Fruit fly (Drosophila melanogaster) whole organism, embryonic: Measurements from ENCODE around the gene Tbca.

Experiments
- C15 ChIP-seq: fragments of 200-800 bp; sonication (Bioruptor generic); IDR thresholded peaks from 3 replicates; pipeline ENCODE4 v1.3.6; 2022; ENCODE audit warnings: missing biosample characterization, missing genetic modification characterization
- CG1024 ChIP-seq: fragments of 200-800 bp; sonication (Bioruptor generic); IDR thresholded peaks from 2 replicates; pipeline ENCODE4 v1.3.6; 2022; ENCODE audit warnings: missing biosample characterization, missing genetic modification characterization
- CG10321 ChIP-seq: fragments of 200-800 bp; sonication (Bioruptor generic); IDR thresholded peaks from 2 replicates; pipeline ENCODE4 v1.3.6; 2022; ENCODE audit warnings: missing biosample characterization, missing genetic modification characterization
- CG10431 ChIP-seq: fragments of 200-800 bp; sonication (Bioruptor generic); optimal IDR thresholded peaks from 3 replicates; lab custom pipeline; 2018; ENCODE audit warnings: missing biosample characterization, mild to moderate bottlenecking, missing genetic modification characterization
- CG11504 ChIP-seq: fragments of 200-800 bp; sonication (Bioruptor generic); optimal IDR thresholded peaks from 3 replicates; lab custom pipeline; 2019; ENCODE audit warnings: missing biosample characterization, mild to moderate bottlenecking, missing genetic modification characterization, moderate library complexity
- CG11696 ChIP-seq: fragments of 200-800 bp; sonication (Bioruptor generic); IDR thresholded peaks from 2 replicates; pipeline ENCODE4 v1.3.6; 2022; ENCODE audit warnings: missing biosample characterization, missing genetic modification characterization
- CG12104 ChIP-seq: fragments of 200-800 bp; sonication (Bioruptor generic); optimal IDR thresholded peaks from 3 replicates; lab custom pipeline; 2016; ENCODE audit warnings: missing biosample characterization, missing genetic modification characterization
- CG13775 ChIP-seq: fragments of 200-800 bp; sonication (Bioruptor generic); optimal IDR thresholded peaks from 3 replicates; lab custom pipeline; 2017; ENCODE audit warnings: missing biosample characterization, mild to moderate bottlenecking, missing genetic modification characterization
- CG16779 ChIP-seq: fragments of 200-800 bp; sonication (Bioruptor generic); IDR thresholded peaks from 2 replicates; pipeline ENCODE4 v1.3.6; 2022; ENCODE audit warnings: missing biosample characterization, missing genetic modification characterization
- CG16815 ChIP-seq: fragments of 200-800 bp; sonication (Bioruptor generic); optimal IDR thresholded peaks from 3 replicates; lab custom pipeline; 2017; ENCODE audit warnings: missing biosample characterization, mild to moderate bottlenecking, missing genetic modification characterization
- CG1792 ChIP-seq: fragments of 200-800 bp; sonication (Bioruptor generic); optimal IDR thresholded peaks from 2 replicates; lab custom pipeline; 2016; ENCODE audit warnings: missing biosample characterization, missing genetic modification characterization
- CG32772 ChIP-seq: fragments of 200-800 bp; sonication (Bioruptor generic); IDR thresholded peaks from 2 replicates; pipeline ENCODE4 v1.3.6; 2022; ENCODE audit warnings: missing biosample characterization, missing genetic modification characterization
- CG33213 ChIP-seq: fragments of 200-800 bp; sonication (Bioruptor generic); optimal IDR thresholded peaks from 3 replicates; lab custom pipeline; 2016; ENCODE audit warnings: missing biosample characterization, missing genetic modification characterization
- CG33557 ChIP-seq: fragments of 200-800 bp; sonication (Bioruptor generic); optimal IDR thresholded peaks from 2 replicates; lab custom pipeline; 2019; ENCODE audit warnings: missing biosample characterization, mild to moderate bottlenecking, missing genetic modification characterization, moderate library complexity
- CG34376 ChIP-seq: fragments of 200-800 bp; sonication (Bioruptor generic); optimal IDR thresholded peaks from 2 replicates; lab custom pipeline; 2018; ENCODE audit warnings: missing biosample characterization, mild to moderate bottlenecking, missing genetic modification characterization
- CG4854 ChIP-seq: fragments of 200-800 bp; sonication (Bioruptor generic); optimal IDR thresholded peaks from 2 replicates; lab custom pipeline; 2016; ENCODE audit warnings: missing biosample characterization, missing genetic modification characterization, inconsistent platforms
- CG6175 ChIP-seq: fragments of 200-800 bp; sonication (Bioruptor generic); IDR thresholded peaks from 3 replicates; pipeline ENCODE4 v1.3.6; 2022; ENCODE audit warnings: missing biosample characterization, missing genetic modification characterization
- CG6654 ChIP-seq: fragments of 200-800 bp; sonication (Bioruptor generic); optimal IDR thresholded peaks from 2 replicates; lab custom pipeline; 2017; ENCODE audit warnings: missing biosample characterization, mild to moderate bottlenecking, missing genetic modification characterization
- CG6813 ChIP-seq: fragments of 200-800 bp; sonication (Bioruptor generic); optimal IDR thresholded peaks from 2 replicates; lab custom pipeline; 2017; ENCODE audit warnings: missing biosample characterization, missing genetic modification characterization, mild to moderate bottlenecking, moderate library complexity, missing genetic modification reagents
- CG8388 ChIP-seq: fragments of 200-800 bp; sonication (Bioruptor generic); optimal IDR thresholded peaks from 2 replicates; lab custom pipeline; 2019; ENCODE audit warnings: missing biosample characterization, mild to moderate bottlenecking, missing genetic modification characterization, moderate library complexity
- CG9727 ChIP-seq: fragments of 200-800 bp; sonication (Bioruptor generic); optimal IDR thresholded peaks from 3 replicates; lab custom pipeline; 2017; ENCODE audit warnings: missing biosample characterization, mild to moderate bottlenecking, missing genetic modification characterization
- CG9876 ChIP-seq: fragments of 200-800 bp; sonication (Bioruptor generic); optimal IDR thresholded peaks from 2 replicates; lab custom pipeline; 2016; ENCODE audit warnings: missing biosample characterization, missing genetic modification characterization
- Ets65A ChIP-seq: fragments of 200-800 bp; sonication (Bioruptor generic); peaks from one replicate; lab custom pipeline; 2016; ENCODE audit warnings: missing biosample characterization, missing genetic modification characterization
- Gug ChIP-seq: fragments of 200-800 bp; sonication (Bioruptor generic); IDR thresholded peaks from 4 replicates; pipeline ENCODE4 v1.3.6; 2022; ENCODE audit warnings: missing biosample characterization, missing genetic modification characterization
- Hr39 ChIP-seq: fragments of >200 bp; optimal IDR thresholded peaks from 2 replicates; lab custom pipeline; 2017
- Nf-YB ChIP-seq: fragments of 200-800 bp; sonication (Bioruptor generic); optimal IDR thresholded peaks from 3 replicates; lab custom pipeline; 2019; ENCODE audit warnings: missing biosample characterization, mild to moderate bottlenecking, missing genetic modification characterization, moderate library complexity
- Opbp ChIP-seq: fragments of 200-800 bp; sonication (Bioruptor generic); IDR thresholded peaks from 3 replicates; pipeline ENCODE4 v1.3.6; 2022; ENCODE audit warnings: missing biosample characterization, missing genetic modification characterization; ENCODE audit not compliant: partially characterized antibody
- Poxn ChIP-seq: fragments of 200-800 bp; sonication (Bioruptor generic); IDR thresholded peaks from 2 replicates; pipeline ENCODE4 v1.3.6; 2022; ENCODE audit warnings: missing biosample characterization, missing genetic modification characterization
- Scr ChIP-seq: fragments of 200-800 bp; sonication (Bioruptor generic); IDR thresholded peaks from 2 replicates; pipeline ENCODE4 v1.3.6; 2022; ENCODE audit warnings: missing biosample characterization, missing genetic modification characterization; ENCODE audit not compliant: partially characterized antibody
- Six4 ChIP-seq: fragments of 200-800 bp; sonication (Bioruptor generic); optimal IDR thresholded peaks from 2 replicates; lab custom pipeline; 2016; ENCODE audit warnings: missing biosample characterization, missing genetic modification characterization
- Sox102F ChIP-seq: fragments of 200-800 bp; sonication (Bioruptor generic); optimal IDR thresholded peaks from 2 replicates; lab custom pipeline; 2018; ENCODE audit warnings: missing biosample characterization, mild to moderate bottlenecking, missing genetic modification characterization, moderate library complexity
- Sry-δ ChIP-seq: fragments of 200-800 bp; sonication (Bioruptor generic); optimal IDR thresholded peaks from 2 replicates; lab custom pipeline; 2016; ENCODE audit warnings: missing biosample characterization, missing genetic modification characterization
- Xbp1 ChIP-seq: fragments of 200-800 bp; sonication (Bioruptor generic); optimal IDR thresholded peaks from 3 replicates; lab custom pipeline; 2016; ENCODE audit warnings: missing biosample characterization, mild to moderate bottlenecking, missing genetic modification characterization
- Xrp1 ChIP-seq: fragments of 200-800 bp; sonication (Bioruptor generic); IDR thresholded peaks from 2 replicates; pipeline ENCODE4 v1.3.6; 2022; ENCODE audit warnings: missing biosample characterization, missing genetic modification characterization
- ara ChIP-seq: fragments of 200-800 bp; sonication (Bioruptor generic); IDR thresholded peaks from 2 replicates; pipeline ENCODE4 v1.3.6; 2022; ENCODE audit warnings: missing biosample characterization, missing genetic modification characterization
- az2 ChIP-seq: fragments of 200-800 bp; sonication (Bioruptor generic); optimal IDR thresholded peaks from 3 replicates; lab custom pipeline; 2016; ENCODE audit warnings: missing biosample characterization, missing genetic modification characterization
- bigmax ChIP-seq: fragments of 200-800 bp; sonication (Bioruptor generic); optimal IDR thresholded peaks from 2 replicates; lab custom pipeline; 2018; ENCODE audit warnings: missing biosample characterization, mild to moderate bottlenecking, missing genetic modification characterization
- croc ChIP-seq: fragments of 200-800 bp; sonication (Bioruptor generic); conservative IDR thresholded peaks from 3 replicates; pipeline ENCODE4 v1.3.6; 2022; ENCODE audit warnings: missing biosample characterization, missing genetic modification characterization
- dm ChIP-seq: fragments of 200-800 bp; sonication (Bioruptor generic); optimal IDR thresholded peaks from 3 replicates; lab custom pipeline; 2016; ENCODE audit warnings: missing biosample characterization, missing genetic modification characterization
- fd102C ChIP-seq: fragments of 200-800 bp; sonication (Bioruptor generic); optimal IDR thresholded peaks from 2 replicates; lab custom pipeline; 2018; ENCODE audit warnings: missing biosample characterization, mild to moderate bottlenecking, missing genetic modification characterization, moderate library complexity
- gfzf ChIP-seq: fragments of 200-800 bp; sonication (Bioruptor generic); optimal IDR thresholded peaks from 2 replicates; lab custom pipeline; 2016; ENCODE audit warnings: missing biosample characterization, mild to moderate bottlenecking, missing genetic modification characterization, moderate library complexity
- grn ChIP-seq: fragments of 200-800 bp; sonication (Bioruptor generic); optimal IDR thresholded peaks from 3 replicates; lab custom pipeline; 2017; ENCODE audit warnings: missing biosample characterization, missing genetic modification characterization
- h ChIP-seq: fragments of >200 bp; optimal IDR thresholded peaks from 2 replicates; lab custom pipeline; 2017
- hbn ChIP-seq: fragments of 200-800 bp; sonication (Bioruptor generic); IDR thresholded peaks from 2 replicates; pipeline ENCODE4 v1.3.6; 2022; ENCODE audit warnings: missing biosample characterization, missing genetic modification characterization; ENCODE audit not compliant: partially characterized antibody
- klu ChIP-seq: fragments of 200-800 bp; sonication (Bioruptor generic); IDR thresholded peaks from 2 replicates; pipeline ENCODE4 v1.3.6; 2022; ENCODE audit warnings: missing biosample characterization, missing genetic modification characterization
- maf-S ChIP-seq: fragments of 200-800 bp; sonication (Bioruptor generic); optimal IDR thresholded peaks from 2 replicates; lab custom pipeline; 2016; ENCODE audit warnings: missing biosample characterization, missing genetic modification characterization
- odd ChIP-seq: fragments of 200-800 bp; sonication (Bioruptor generic); optimal IDR thresholded peaks from 2 replicates; lab custom pipeline; 2017; ENCODE audit warnings: missing biosample characterization, mild to moderate bottlenecking, missing genetic modification characterization
- pros ChIP-seq: fragments of 200-800 bp; sonication (Bioruptor generic); optimal IDR thresholded peaks from 3 replicates; lab custom pipeline; 2019; ENCODE audit warnings: missing biosample characterization, mild to moderate bottlenecking, missing genetic modification characterization, moderate library complexity
- sens-2 ChIP-seq: fragments of 200-800 bp; sonication (Bioruptor generic); IDR thresholded peaks from 2 replicates; pipeline ENCODE4 v1.3.6; 2022; ENCODE audit warnings: missing biosample characterization, missing genetic modification characterization
- seq ChIP-seq: fragments of 200-800 bp; sonication (Bioruptor generic); IDR thresholded peaks from 2 replicates; pipeline ENCODE4 v1.3.6; 2022; ENCODE audit warnings: missing biosample characterization, missing genetic modification characterization
- unc-4 ChIP-seq: fragments of 200-800 bp; sonication (Bioruptor generic); IDR thresholded peaks from 2 replicates; pipeline ENCODE4 v1.3.6; 2022; ENCODE audit warnings: missing biosample characterization, missing genetic modification characterization; ENCODE audit not compliant: partially characterized antibody

Gene Tbca

dm6 chr3R:31704524-31705215, 38.6 kb upstream of the Tbca start (continued):
- TF ChIP-seq maf-S (GFP tag; lab: Kevin White, UChicago) (no peak), CG33213 (GFP tag; lab: Kevin White, UChicago) (no peak), Ets65A (no peak), CG1024 (GFP tag; lab: Robert Waterston, UW) (peak; percentile 53), CG4854 (GFP tag; lab: Kevin White, UChicago) (no peak), pros (GFP tag; lab: Kevin White, UChicago) (peak; percentile 77), az2 (GFP tag; lab: Kevin White, UChicago) (peak; percentile 37), CG9727 (GFP tag; lab: Kevin White, UChicago) (peak; percentile 91), h (no peak), Poxn (GFP tag; lab: Robert Waterston, UW) (no peak), grn (GFP tag; lab: Kevin White, UChicago) (peak; percentile 70), CG13775 (GFP tag; lab: Kevin White, UChicago) (peak; percentile 62), gfzf (GFP tag; lab: Kevin White, UChicago) (no peak), Gug (no peak; the same call in 3 of the 4 replicates), klu (GFP tag; lab: Robert Waterston, UW) (0 out of 2 replicates have a peak, but pooled peaks have one; percentile 34), CG11696 (0 out of 2 replicates have a peak, but pooled peaks have one; percentile 31), CG32772 (GFP tag; lab: Robert Waterston, UW) (peak; percentile 37; the same call in 1 of the 2 replicates), odd (GFP tag; lab: Kevin White, UChicago) (peak; percentile 18), CG33557 (peak; percentile 76), CG1792 (GFP tag; lab: Kevin White, UChicago) (no peak), CG10431 (no peak), CG16815 (GFP tag; lab: Kevin White, UChicago) (peak; percentile 76), hbn (GFP tag; lab: Robert Waterston, UW) (no peak), sens-2 (0 out of 2 replicates have a peak, but pooled peaks have one; percentile 31), seq (GFP tag; lab: Robert Waterston, UW) (no peak), CG34376 (GFP tag; lab: Kevin White, UChicago) (no peak), fd102C (peak; percentile 82), Xbp1 (GFP tag; lab: Kevin White, UChicago) (peak; percentile 4), Sox102F (GFP tag; lab: Kevin White, UChicago) (no peak), Sry-δ (no peak), CG12104 (GFP tag; lab: Kevin White, UChicago) (no peak), dm (GFP tag; lab: Kevin White, UChicago) (no peak), Hr39 (no peak), CG11504 (tag; lab: Kevin White, UChicago) (peak; percentile 12), bigmax (GFP tag; lab: Kevin White, UChicago) (no peak), CG16779 (GFP tag; lab: Robert Waterston, UW) (no peak), C15 (GFP tag; lab: Robert Waterston, UW) (no peak), croc (GFP tag; lab: Robert Waterston, UW) (peak; percentile 53; the same call in 2 of the 3 replicates), CG6654 (GFP tag; lab: Kevin White, UChicago) (no peak), CG6175 (GFP tag; lab: Robert Waterston, UW) (no peak), Six4 (GFP tag; lab: Kevin White, UChicago) (no peak), CG9876 (GFP tag; lab: Kevin White, UChicago) (no peak), ara (GFP tag; lab: Robert Waterston, UW) (peak; percentile 83), CG10321 (GFP tag; lab: Robert Waterston, UW) (no peak), Scr (GFP tag; lab: Robert Waterston, UW) (no peak), CG6813 (GFP tag; lab: Kevin White, UChicago) (peak; percentile 22), Xrp1 (GFP tag; lab: Robert Waterston, UW) (peak; percentile 89), unc-4 (GFP tag; lab: Robert Waterston, UW) (no peak), CG8388 (GFP tag; lab: Kevin White, UChicago) (peak; percentile 48), Opbp (no peak), Nf-YB (GFP tag; lab: Kevin White, UChicago) (peak; percentile 22)
